Worm (Caenorhabditis elegans): Measurements from ENCODE around the gene bcf-1.

bcf-1 gene

ce11 chrV:6352350-6352749 lies 56.2 kb downstream of the bcf-1 start:
- peak; percentile 20 for TF ChIP-seq nhr-28 (tag; optimal IDR thresholded peaks at IDR 0.05)
- peak in 1 of 2 experiments; percentile 32 for TF ChIP-seq mdl-1 (tag; optimal IDR thresholded peaks at IDR 0.05)
- TF ChIP-seq Y48G9A.11 (GFP tag; IDR thresholded peaks at IDR 0.05), result no peak
- TF ChIP-seq hlh-11 (tag; optimal IDR thresholded peaks at IDR 0.05), result peak; percentile 50
- no peak for TF ChIP-seq zfp-3 (GFP tag; conservative IDR thresholded peaks at IDR 0.05)
- no peak for TF ChIP-seq madf-5 (GFP tag; IDR thresholded peaks at IDR 0.05)
- TF ChIP-seq mxl-3 (GFP tag; optimal IDR thresholded peaks at IDR 0.05), result peak; percentile 47
- TF ChIP-seq ceh-20 (GFP tag; IDR thresholded peaks at IDR 0.05), result no peak
- TF ChIP-seq snpc-4 (tag; optimal IDR thresholded peaks at IDR 0.05), result no peak
